Worm (Caenorhabditis elegans) whole organism, L2 larva: ENCODE results near the gene sluh-7.
A peak's percentile ranks its signal among the peaks of the same experiment; 100 is the strongest.

ENCODE experiments used
- C34F6.9 ChIP-seq: fragments of 150-350 bp; optimal IDR thresholded peaks from 2 replicates; lab custom pipeline; 2014; ENCODE audit warnings: missing biosample characterization, missing genetic modification characterization
- F13H6.1 ChIP-seq: sonication (generic microtip); optimal IDR thresholded peaks from 2 replicates; lab custom pipeline; 2016; ENCODE audit warnings: missing genetic modification characterization, missing compliant biosample characterization
- R02D3.7 ChIP-seq: fragments of 150-350 bp; optimal IDR thresholded peaks from 2 replicates; lab custom pipeline; 2014; ENCODE audit warnings: missing biosample characterization, missing genetic modification characterization
- Y55F3AM.14 ChIP-seq: fragments of 200-800 bp; sonication (Bioruptor generic); optimal IDR thresholded peaks from 2 replicates; lab custom pipeline; 2018; ENCODE audit warnings: mild to moderate bottlenecking, missing genetic modification characterization, missing compliant biosample characterization
- aly-2 ChIP-seq: fragments of 150-350 bp; optimal IDR thresholded peaks from 2 replicates; lab custom pipeline; 2014; ENCODE audit warnings: missing biosample characterization, missing genetic modification characterization
- blmp-1 ChIP-seq: sonication (generic microtip); optimal IDR thresholded peaks from 2 replicates; lab custom pipeline; 2017; ENCODE audit warnings: missing genetic modification characterization, mild to moderate bottlenecking, missing compliant biosample characterization, antibody characterized with exemption, moderate library complexity; ENCODE audit not compliant: insufficient read depth
- crh-2 ChIP-seq: sonication (generic microtip); optimal IDR thresholded peaks from 2 replicates; lab custom pipeline; 2017; ENCODE audit warnings: missing biosample characterization, missing genetic modification characterization
- dmd-4 ChIP-seq: sonication (generic microtip); optimal IDR thresholded peaks from 2 replicates; lab custom pipeline; 2017; ENCODE audit warnings: missing biosample characterization, missing genetic modification characterization
- egl-27 ChIP-seq: sonication (generic microtip); optimal IDR thresholded peaks from 3 replicates; lab custom pipeline; 2017; ENCODE audit warnings: missing biosample characterization, missing genetic modification reagents, missing genetic modification characterization
- elt-1 ChIP-seq: fragments of 150-350 bp; optimal IDR thresholded peaks from 2 replicates; lab custom pipeline; 2014; ENCODE audit warnings: missing biosample characterization, missing genetic modification characterization
- elt-3 ChIP-seq: sonication (generic microtip); optimal IDR thresholded peaks from 2 replicates; lab custom pipeline; 2017; ENCODE audit warnings: missing biosample characterization, missing genetic modification characterization
- fos-1 ChIP-seq: fragments of 150-350 bp; optimal IDR thresholded peaks from 2 replicates; lab custom pipeline; 2014; ENCODE audit warnings: missing biosample characterization, missing genetic modification characterization
- gmeb-1 ChIP-seq: fragments of 150-350 bp; optimal IDR thresholded peaks from 2 replicates; lab custom pipeline; 2014; ENCODE audit warnings: missing biosample characterization, missing genetic modification characterization
- lin-11 ChIP-seq: fragments of 150-350 bp; sonication (generic microtip); optimal IDR thresholded peaks from 2 replicates; lab custom pipeline; 2014; ENCODE audit warnings: missing biosample characterization, missing genetic modification characterization, inconsistent platforms, mixed read lengths
- lin-13 ChIP-seq: fragments of 150-350 bp; optimal IDR thresholded peaks from 2 replicates; lab custom pipeline; 2014; ENCODE audit warnings: missing biosample characterization, missing genetic modification reagents, missing genetic modification characterization
- lin-39 ChIP-seq: fragments of 150-350 bp; optimal IDR thresholded peaks from 2 replicates; lab custom pipeline; 2014; ENCODE audit warnings: missing biosample characterization, missing genetic modification reagents, missing genetic modification characterization
- lsy-2 ChIP-seq, 2 experiments: fragments of 150-350 bp in 1 of 2; sonication (generic microtip) in 1 of 2; optimal IDR thresholded peaks; 2 replicates each; lab custom pipeline; 2014 to 2017; ENCODE audit warnings: missing biosample characterization in 2 of 2, missing genetic modification characterization in 2 of 2
- mab-5 ChIP-seq: fragments of 150-350 bp; optimal IDR thresholded peaks from 2 replicates; lab custom pipeline; 2014; ENCODE audit warnings: missing biosample characterization, missing genetic modification characterization
- mbf-1 ChIP-seq: sonication (generic microtip); optimal IDR thresholded peaks from 2 replicates; lab custom pipeline; 2017; ENCODE audit warnings: missing biosample characterization, missing genetic modification characterization
- mdl-1 ChIP-seq, 2 experiments: fragments of 150-350 bp in 1 of 2; sonication (generic microtip) in 1 of 2; optimal IDR thresholded peaks; 2 replicates each; lab custom pipeline; 2017; ENCODE audit warnings: missing biosample characterization in 2 of 2, missing genetic modification characterization in 2 of 2
- nhr-10 ChIP-seq: sonication (generic microtip); optimal IDR thresholded peaks from 2 replicates; lab custom pipeline; 2017; ENCODE audit warnings: missing biosample characterization, missing genetic modification characterization
- nhr-12 ChIP-seq: fragments of 150-350 bp; optimal IDR thresholded peaks from 2 replicates; lab custom pipeline; 2014; ENCODE audit warnings: missing biosample characterization, missing genetic modification characterization
- nhr-129 ChIP-seq: fragments of 150-350 bp; optimal IDR thresholded peaks from 2 replicates; lab custom pipeline; 2014; ENCODE audit warnings: missing biosample characterization, missing genetic modification characterization
- nhr-21 ChIP-seq: fragments of 150-350 bp; optimal IDR thresholded peaks from 2 replicates; lab custom pipeline; 2014; ENCODE audit warnings: missing biosample characterization, missing genetic modification characterization
- nhr-23 ChIP-seq: fragments of 150-350 bp; optimal IDR thresholded peaks from 2 replicates; lab custom pipeline; 2014; ENCODE audit warnings: missing biosample characterization, missing genetic modification reagents, missing genetic modification characterization
- nhr-25 ChIP-seq: fragments of 150-350 bp; sonication (generic microtip); optimal IDR thresholded peaks from 3 replicates; lab custom pipeline; 2014; ENCODE audit warnings: missing biosample characterization, missing genetic modification characterization
- nhr-6 ChIP-seq: fragments of 150-350 bp; optimal IDR thresholded peaks from 2 replicates; lab custom pipeline; 2014; ENCODE audit warnings: missing biosample characterization, missing genetic modification characterization
- nhr-77 ChIP-seq: fragments of 150-350 bp; optimal IDR thresholded peaks from 2 replicates; lab custom pipeline; 2014; ENCODE audit warnings: missing biosample characterization, missing genetic modification characterization
- peb-1 ChIP-seq: fragments of 150-350 bp; optimal IDR thresholded peaks from 2 replicates; lab custom pipeline; 2014; ENCODE audit warnings: missing biosample characterization, missing genetic modification characterization
- sem-4 ChIP-seq: fragments of 150-350 bp; optimal IDR thresholded peaks from 2 replicates; lab custom pipeline; 2014; ENCODE audit warnings: missing biosample characterization, missing genetic modification reagents, missing genetic modification characterization
- skn-1 ChIP-seq: sonication (generic microtip); optimal IDR thresholded peaks from 2 replicates; lab custom pipeline; 2017; ENCODE audit warnings: missing biosample characterization, missing genetic modification characterization
- sma-3 ChIP-seq: sonication (generic microtip); optimal IDR thresholded peaks from 2 replicates; lab custom pipeline; 2016; ENCODE audit warnings: missing genetic modification reagents, missing genetic modification characterization, missing compliant biosample characterization
- sma-9 ChIP-seq, 2 experiments: fragments of 150-350 bp in 1 of 2; sonication (generic microtip) in 1 of 2; optimal IDR thresholded peaks; 2 replicates each; lab custom pipeline; 2014 to 2016; ENCODE audit warnings: missing genetic modification characterization in 2 of 2, mild to moderate bottlenecking in 1 of 2, missing biosample characterization in 1 of 2, missing compliant biosample characterization in 1 of 2, missing genetic modification reagents in 1 of 2, moderate library complexity in 1 of 2
- snpc-4 ChIP-seq: fragments of 150-350 bp; optimal IDR thresholded peaks from 2 replicates; lab custom pipeline; 2014; ENCODE audit warnings: missing biosample characterization, missing genetic modification characterization
- unc-55 ChIP-seq: fragments of 150-350 bp; sonication (generic microtip); optimal IDR thresholded peaks from 3 replicates; lab custom pipeline; 2014; ENCODE audit warnings: missing biosample characterization, missing genetic modification reagents, missing genetic modification characterization
- unc-62 ChIP-seq: fragments of 150-350 bp; optimal IDR thresholded peaks from 2 replicates; lab custom pipeline; 2014; ENCODE audit warnings: missing biosample characterization, missing genetic modification reagents, missing genetic modification characterization
- zag-1 ChIP-seq: fragments of 150-350 bp; optimal IDR thresholded peaks from 2 replicates; lab custom pipeline; 2014; ENCODE audit warnings: missing biosample characterization, missing genetic modification characterization
- ztf-4 ChIP-seq: fragments of 150-350 bp; optimal IDR thresholded peaks from 2 replicates; lab custom pipeline; 2014; ENCODE audit warnings: missing biosample characterization, missing genetic modification characterization

The sluh-7 gene

DNA sequence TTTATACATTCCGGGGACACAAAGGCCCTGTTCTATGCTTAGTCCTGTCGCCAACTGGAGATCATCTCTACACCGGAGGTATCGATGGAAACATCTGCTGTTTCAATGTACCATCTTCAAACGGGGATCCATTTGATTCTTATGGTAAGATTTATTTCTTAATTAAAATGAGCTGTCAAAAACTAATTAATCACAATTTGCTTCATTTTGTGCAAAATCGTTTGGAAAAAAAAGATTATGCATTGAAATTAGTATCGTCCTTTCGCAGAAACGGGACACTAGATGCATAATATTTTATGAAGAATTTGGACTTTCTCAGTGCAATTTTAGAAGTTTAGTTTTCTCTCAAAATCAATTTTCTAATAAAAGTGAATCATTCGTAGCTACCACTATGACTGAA is 8.2 kb upstream of the sluh-7 start:
- no peak for TF ChIP-seq blmp-1
- TF ChIP-seq ztf-4 = no peak
- TF ChIP-seq nhr-10 (tag; lab: Kevin White, UChicago) = no peak
- no peak for TF ChIP-seq fos-1

DNA sequence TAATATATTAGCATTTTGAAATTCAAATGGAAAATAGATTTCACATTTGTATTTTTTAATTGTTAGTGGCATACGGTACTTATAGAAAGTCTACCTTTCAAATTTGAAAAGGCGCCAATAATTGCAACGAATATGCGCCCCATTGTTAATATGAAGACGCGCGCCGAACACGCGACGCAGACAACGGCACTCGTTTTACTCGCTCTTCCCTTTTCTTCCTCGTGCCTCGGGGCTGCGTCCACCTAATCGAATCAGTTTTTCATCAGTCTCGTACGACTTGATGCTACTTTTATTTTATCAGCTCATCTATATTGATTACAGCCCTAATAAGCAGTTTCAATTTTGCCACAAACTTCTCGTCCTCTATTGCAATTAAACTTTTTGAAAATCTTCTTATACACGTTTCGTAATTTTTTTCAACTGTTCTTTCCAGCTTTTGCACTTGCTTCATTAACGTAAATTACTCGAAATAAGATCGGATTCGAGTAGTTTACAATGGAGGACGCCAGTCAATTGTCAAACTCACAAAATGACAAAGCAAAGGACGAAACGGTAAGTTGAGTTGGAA is 6.3 kb upstream of the sluh-7 start, which contains the start of gene cash-1:
Gene cash-1 (plus strand): TSS at position 432 of the 568 bp plus-strand sequence.
- TF ChIP-seq elt-1 (tag; lab: Kevin White, UChicago) = no peak
- TF ChIP-seq nhr-129 (tag; lab: Kevin White, UChicago) = peak; percentile 71
- TF ChIP-seq sem-4 (tag; lab: Kevin White, UChicago) = peak; percentile 48
- no peak for TF ChIP-seq unc-62
- no peak for TF ChIP-seq aly-2
- TF ChIP-seq snpc-4 = peak; percentile 45
- no peak for TF ChIP-seq nhr-23 (tag; lab: Kevin White, UChicago)
- TF ChIP-seq zag-1 = no peak
- peak; percentile 24 for TF ChIP-seq F13H6.1 (tag; lab: Kevin White, UChicago)
- TF ChIP-seq lin-39 (tag; lab: Kevin White, UChicago) = no peak
- no peak for TF ChIP-seq egl-27 (tag; lab: Kevin White, UChicago)
- TF ChIP-seq R02D3.7 (tag; lab: Kevin White, UChicago) = no peak
- TF ChIP-seq unc-55 (GFP tag; lab: Kevin White, UChicago) = no peak
- peak; percentile 66 for TF ChIP-seq C34F6.9 (tag; lab: Kevin White, UChicago)
- TF ChIP-seq sma-9 (GFP tag; optimal IDR thresholded peaks at IDR 0.05; lab: Kevin White, UChicago) = peak; percentile 58
- TF ChIP-seq sma-9 (tag; optimal IDR thresholded peaks at IDR 0.05; lab: Kevin White, UChicago) = no peak
- TF ChIP-seq elt-3 = no peak
- TF ChIP-seq Y55F3AM.14 (GFP tag; lab: Kevin White, UChicago) = no peak
- TF ChIP-seq fos-1 = peak; percentile 59
- TF ChIP-seq blmp-1 = peak; percentile 7
- no peak for TF ChIP-seq nhr-77
- peak; percentile 75 for TF ChIP-seq crh-2 (tag; lab: Kevin White, UChicago)
- TF ChIP-seq mab-5 (tag; lab: Kevin White, UChicago) = no peak
- TF ChIP-seq lin-13 (GFP tag; lab: Kevin White, UChicago) = peak; percentile 72
- no peak for TF ChIP-seq mbf-1
- TF ChIP-seq nhr-25 (tag; lab: Kevin White, UChicago) = peak; percentile 46
- TF ChIP-seq gmeb-1 (tag; lab: Kevin White, UChicago) = peak; percentile 78
- TF ChIP-seq skn-1 = no peak
- peak; percentile 7 for TF ChIP-seq lin-11 (tag; lab: Kevin White, UChicago)
- TF ChIP-seq lsy-2 (tag; optimal IDR thresholded peaks at IDR 0.05; lab: Kevin White, UChicago) = peak in 1 of 2 experiments; percentile 74
- peak; percentile 57 for TF ChIP-seq sma-3 (GFP tag; lab: Kevin White, UChicago)
- TF ChIP-seq dmd-4 (tag; lab: Kevin White, UChicago) = no peak
- peak; percentile 6 for TF ChIP-seq nhr-21 (tag; lab: Kevin White, UChicago)
- TF ChIP-seq mdl-1 (tag; optimal IDR thresholded peaks at IDR 0.05; lab: Kevin White, UChicago) = peak in 1 of 2 experiments; percentile 45
- TF ChIP-seq, all 48 proteins: peak for 17

DNA sequence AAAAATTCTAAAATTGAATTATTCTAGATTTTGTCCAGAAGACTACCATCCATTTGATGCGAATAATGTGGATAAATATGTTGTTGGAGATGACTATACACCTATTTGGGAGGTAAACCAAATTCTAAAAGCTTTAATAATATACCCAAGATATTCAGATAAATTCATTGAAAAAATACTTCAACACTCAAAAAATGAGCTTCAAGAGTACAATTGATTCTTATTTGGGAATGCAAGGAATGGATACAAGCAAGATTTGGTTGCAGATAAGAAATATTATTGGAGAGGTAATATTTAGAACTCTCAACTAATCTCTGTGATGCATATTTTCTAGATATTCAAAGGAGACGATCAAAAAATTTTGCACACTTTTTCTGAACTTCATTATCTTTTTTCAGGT is 4.6 kb upstream of the sluh-7 start:
- TF ChIP-seq nhr-10 (tag; lab: Kevin White, UChicago) (no peak), nhr-6 (no peak), fos-1 (no peak), zag-1 (no peak), lin-11 (tag; lab: Kevin White, UChicago) (no peak), mab-5 (tag; lab: Kevin White, UChicago) (no peak), sma-9 (GFP tag; optimal IDR thresholded peaks at IDR 0.05; lab: Kevin White, UChicago) (no peak), sma-9 (tag; optimal IDR thresholded peaks at IDR 0.05; lab: Kevin White, UChicago) (no peak), nhr-77 (no peak), peb-1 (tag; lab: Kevin White, UChicago) (no peak), lsy-2 (tag; optimal IDR thresholded peaks at IDR 0.05; lab: Kevin White, UChicago) (no peak), F13H6.1 (tag; lab: Kevin White, UChicago) (no peak), sem-4 (tag; lab: Kevin White, UChicago) (no peak), nhr-12 (no peak), dmd-4 (tag; lab: Kevin White, UChicago) (no peak)
